Worm (Caenorhabditis elegans): ENCODE data around the gene ins-23.

- TF ChIP-seq nhr-12 (tag; optimal IDR thresholded peaks at IDR 0.05) (no peak), nhr-76 (tag; optimal IDR thresholded peaks at IDR 0.05) (no peak), mab-5 (tag; optimal IDR thresholded peaks at IDR 0.05) (no peak), nhr-237 (tag; optimal IDR thresholded peaks at IDR 0.05) (no peak), nhr-28 (tag; optimal IDR thresholded peaks at IDR 0.05) (no peak), flh-1 (GFP tag; optimal IDR thresholded peaks at IDR 0.05) (no peak), snpc-4 (tag; optimal IDR thresholded peaks at IDR 0.05) (no peak), ham-2 (GFP tag; optimal IDR thresholded peaks at IDR 0.05) (no peak)
Observed at ce11 chrIII:10010117-10010516, 17.9 kb upstream of the ins-23 start, which contains the start of gene fbxa-155.
